Worm (Caenorhabditis elegans) whole organism, early embryonic: ENCODE data around the gene pgp-14.

Source experiments
- B0310.2 ChIP-seq: sonication (generic microtip); optimal IDR thresholded peaks from 2 replicates; lab custom pipeline; 2016; ENCODE audit warnings: mild to moderate bottlenecking, missing genetic modification characterization, missing compliant biosample characterization
- aly-1 ChIP-seq: sonication (generic microtip); optimal IDR thresholded peaks from 2 replicates; lab custom pipeline; 2016; ENCODE audit warnings: missing genetic modification characterization, missing compliant biosample characterization
- ama-1 ChIP-seq: fragments of 150-350 bp; optimal IDR thresholded peaks from 2 replicates; lab custom pipeline; 2014
- ceh-13 ChIP-seq: fragments of 200-800 bp; sonication (Bioruptor generic); optimal IDR thresholded peaks from 2 replicates; lab custom pipeline; 2018; ENCODE audit warnings: mild to moderate bottlenecking, missing genetic modification characterization, missing compliant biosample characterization
- ceh-36 ChIP-seq: sonication (generic microtip); optimal IDR thresholded peaks from 2 replicates; lab custom pipeline; 2016; ENCODE audit warnings: missing genetic modification characterization, inconsistent platforms, missing compliant biosample characterization
- ets-7 ChIP-seq: sonication (generic microtip); optimal IDR thresholded peaks from 2 replicates; lab custom pipeline; 2016; ENCODE audit warnings: missing genotype, missing genetic modification characterization, missing compliant biosample characterization
- flt-1 ChIP-seq: fragments of 200-800 bp; sonication (Bioruptor generic); IDR thresholded peaks from 2 replicates; pipeline ENCODE4 v1.3.6; 2022; ENCODE audit warnings: missing genetic modification characterization, missing compliant biosample characterization
- hmbx-1 ChIP-seq: sonication (generic microtip); optimal IDR thresholded peaks from 2 replicates; lab custom pipeline; 2016; ENCODE audit warnings: mild to moderate bottlenecking, missing genetic modification characterization, missing compliant biosample characterization
- hnd-1 ChIP-seq: sonication (generic microtip); optimal IDR thresholded peaks from 2 replicates; lab custom pipeline; 2016; ENCODE audit warnings: missing genetic modification characterization, missing compliant biosample characterization
- scrt-1 ChIP-seq: fragments of 200-800 bp; sonication (Bioruptor generic); IDR thresholded peaks from 2 replicates; pipeline ENCODE4 v1.3.6; 2022; ENCODE audit warnings: missing genetic modification characterization, missing compliant biosample characterization
- tbx-37 ChIP-seq: fragments of 200-800 bp; sonication (Bioruptor generic); conservative IDR thresholded peaks from 2 replicates; pipeline ENCODE4 v1.3.6; 2022; ENCODE audit warnings: missing genetic modification reagents, missing genetic modification characterization, missing compliant biosample characterization
- tra-4 ChIP-seq: sonication (generic microtip); optimal IDR thresholded peaks from 2 replicates; lab custom pipeline; 2017; ENCODE audit warnings: missing genetic modification characterization, missing compliant biosample characterization

DNA sequence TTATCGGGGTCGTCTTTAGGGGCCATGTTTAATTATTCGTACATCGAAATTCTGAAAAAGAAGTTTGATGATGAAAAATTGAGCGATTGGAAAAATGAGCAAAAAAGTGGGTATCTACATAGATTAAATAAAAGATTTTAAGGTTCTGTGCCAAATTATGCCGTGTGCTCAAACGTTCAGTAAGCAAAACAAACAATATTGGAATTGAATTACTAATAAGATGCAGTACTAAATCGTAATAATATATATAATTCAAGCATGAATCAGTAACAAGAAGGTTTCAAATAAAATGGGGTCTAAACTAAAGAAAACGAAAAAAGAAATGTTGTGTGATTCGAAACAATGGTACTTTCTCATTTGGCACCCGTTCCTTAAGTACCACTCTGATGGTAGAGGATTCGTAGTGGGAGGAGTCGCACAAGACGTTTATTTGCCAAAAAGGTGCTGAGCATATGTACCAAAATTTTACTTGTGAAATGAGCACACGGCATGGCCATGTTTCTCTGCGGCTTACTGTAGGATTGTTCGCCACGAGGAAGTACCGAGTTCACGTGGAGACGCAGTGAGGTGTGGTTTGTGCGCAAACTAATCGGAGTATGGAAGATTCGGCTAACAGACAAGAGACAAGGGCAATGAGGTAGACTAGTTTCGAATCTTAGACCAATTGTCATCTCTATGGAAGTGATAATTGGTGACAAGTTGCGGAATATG is at the start of gene pgp-14:
- TF ChIP-seq ceh-36 (tag; lab: Kevin White, UChicago) (no peak), scrt-1 (GFP tag; lab: Robert Waterston, UW) (no peak), ets-7 (tag; lab: Kevin White, UChicago) (no peak), ama-1 (lab: Kevin White, UChicago) (no peak), hmbx-1 (tag; lab: Kevin White, UChicago) (no peak), tra-4 (tag; lab: Kevin White, UChicago) (no peak), hnd-1 (no peak), aly-1 (tag; lab: Kevin White, UChicago) (no peak), B0310.2 (tag; lab: Kevin White, UChicago) (no peak), tbx-37 (no peak), flt-1 (GFP tag; lab: Robert Waterston, UW) (no peak), ceh-13 (GFP tag; lab: Kevin White, UChicago) (no peak)
